Comparison of ENCODE assay signal across 3 worm cellular contexts in genomic region chrIII:1218998-1219397, ce11.
A peak's percentile ranks its signal among the peaks of the same experiment; 100 is the strongest.
TF ChIP-seq lines count a peak whose summit lies in the region.

No protein-coding gene starts in this region.

TF ChIP-seq in whole organism, L2 larva, 48 proteins besides CTCF, POLR2A, EP300 and RAD21:
- no peak for TF ChIP-seq lsy-2 (tag; optimal IDR thresholded peaks at IDR 0.05; lab: Kevin White, UChicago)
- peak; percentile 58 for TF ChIP-seq lin-13 (GFP tag; optimal IDR thresholded peaks at IDR 0.05; lab: Kevin White, UChicago)

TF ChIP-seq in whole organism, L4 larva, 104 proteins besides CTCF, POLR2A, EP300 and RAD21:
- TF ChIP-seq lin-38 (GFP tag; IDR thresholded peaks at IDR 0.05; lab: Robert Waterston, UW) = peak; percentile 13
- TF ChIP-seq egl-43 (GFP tag; IDR thresholded peaks at IDR 0.05; lab: Robert Waterston, UW) = no peak
- TF ChIP-seq aha-1 (tag; lab: Kevin White, UChicago) = peak; percentile 64

TF ChIP-seq in whole organism, young adult, 124 proteins besides CTCF, POLR2A, EP300 and RAD21:
- TF ChIP-seq hmg-1.2 (GFP tag; IDR thresholded peaks at IDR 0.05; lab: Robert Waterston, UW) = peak; percentile 97
- TF ChIP-seq nhr-90 (tag; optimal IDR thresholded peaks at IDR 0.05; lab: Kevin White, UChicago) = no peak
- no peak for TF ChIP-seq hlh-26 (GFP tag; conservative IDR thresholded peaks at IDR 0.05; lab: Robert Waterston, UW)
- TF ChIP-seq tbp1 (GFP tag; optimal IDR thresholded peaks at IDR 0.05; lab: Kevin White, UChicago) = no peak
- peak; percentile 10; the same call in 1 of the 2 replicates for TF ChIP-seq egrh-3 (GFP tag; IDR thresholded peaks at IDR 0.05; lab: Robert Waterston, UW)
- no peak for TF ChIP-seq ZK185.1 (tag; optimal IDR thresholded peaks at IDR 0.05; lab: Kevin White, UChicago; ENCODE audit: poor library complexity, severe bottlenecking)
- no peak for TF ChIP-seq ets-4 (GFP tag; optimal IDR thresholded peaks at IDR 0.05; lab: Kevin White, UChicago)
- no peak for TF ChIP-seq mel-28 (tag; optimal IDR thresholded peaks at IDR 0.05; lab: Kevin White, UChicago; ENCODE audit: borderline replicate concordance)
- TF ChIP-seq somi-1 (GFP tag; optimal IDR thresholded peaks at IDR 0.05; lab: Kevin White, UChicago) = no peak
TF ChIP-seq in whole organism, young adult: peak in this region for 2.
